Worm (Caenorhabditis elegans) whole organism, L1 larva: ENCODE results near the gene rnp-4.
A peak's percentile ranks its signal among the peaks of the same experiment; 100 is the strongest.

Experiments used
- C16A3.4 ChIP-seq: fragments of 150-350 bp; optimal IDR thresholded peaks from 2 replicates; lab custom pipeline; 2014; ENCODE audit warnings: missing biosample characterization, missing genetic modification characterization
- F16B12.6 ChIP-seq: fragments of 150-350 bp; optimal IDR thresholded peaks from 2 replicates; lab custom pipeline; 2014; ENCODE audit warnings: missing biosample characterization, missing genetic modification characterization
- Y116A8C.19 ChIP-seq: sonication (generic microtip); optimal IDR thresholded peaks from 2 replicates; lab custom pipeline; 2016; ENCODE audit warnings: missing compliant biosample characterization, missing genetic modification characterization, borderline replicate concordance
- aha-1 ChIP-seq: fragments of 150-350 bp; optimal IDR thresholded peaks from 2 replicates; lab custom pipeline; 2014; ENCODE audit warnings: missing biosample characterization, missing genetic modification characterization
- alr-1 ChIP-seq: fragments of 200-800 bp; sonication (Bioruptor generic); optimal IDR thresholded peaks from 2 replicates; lab custom pipeline; 2018; ENCODE audit warnings: borderline replicate concordance, mild to moderate bottlenecking, missing genetic modification characterization, missing compliant biosample characterization
- ama-1 ChIP-seq: fragments of 150-350 bp; optimal IDR thresholded peaks from 2 replicates; lab custom pipeline; 2014
- blmp-1 ChIP-seq: fragments of 150-350 bp; optimal IDR thresholded peaks from 2 replicates; lab custom pipeline; 2014; ENCODE audit warnings: missing biosample characterization, missing genetic modification characterization
- ceh-82 ChIP-seq, 3 experiments: fragments of 150-350 bp in 1 of 3; sonication (generic microtip) in 2 of 3; optimal IDR thresholded peaks; 2 replicates each; lab custom pipeline; 2014 to 2017; ENCODE audit warnings: missing biosample characterization in 3 of 3, missing genetic modification characterization in 3 of 3
- ceh-90 ChIP-seq: sonication (generic microtip); optimal IDR thresholded peaks from 2 replicates; lab custom pipeline; 2016; ENCODE audit warnings: missing genetic modification characterization, missing compliant biosample characterization
- dsc-1 ChIP-seq: sonication (generic microtip); optimal IDR thresholded peaks from 2 replicates; lab custom pipeline; 2016; ENCODE audit warnings: mild to moderate bottlenecking, missing genetic modification characterization, missing compliant biosample characterization
- efl-1 ChIP-seq, 4 experiments: fragments of 150-350 bp; optimal IDR thresholded peaks in 3 of 4; peaks in 1 of 4; 1 replicate in 1 of 4; 2 replicates in 3 of 4; lab custom pipeline; 2014; ENCODE audit warnings: missing biosample characterization in 2 of 4, missing genetic modification characterization in 2 of 4, missing genetic modification reagents in 2 of 4
- efl-3 ChIP-seq: fragments of 200-800 bp; sonication (Bioruptor generic); optimal IDR thresholded peaks from 2 replicates; lab custom pipeline; 2018; ENCODE audit warnings: mild to moderate bottlenecking, missing genetic modification characterization, missing compliant biosample characterization
- egl-27 ChIP-seq, 2 experiments: fragments of 150-350 bp in 1 of 2; sonication (generic microtip); optimal IDR thresholded peaks; 3 replicates each; lab custom pipeline; 2017 to 2018; ENCODE audit warnings: missing biosample characterization in 2 of 2, missing genetic modification characterization in 2 of 2, missing genetic modification reagents in 2 of 2
- elt-3 ChIP-seq, 6 experiments: fragments of 150-350 bp in 1 of 6; sonication (generic microtip); optimal IDR thresholded peaks; 2 replicates each; lab custom pipeline; 2017 to 2018; ENCODE audit warnings: missing biosample characterization in 6 of 6, missing genetic modification characterization in 6 of 6, inconsistent platforms in 1 of 6
- ets-5 ChIP-seq: fragments of 200-800 bp; sonication (Bioruptor generic); IDR thresholded peaks from 2 replicates; pipeline ENCODE4 v1.3.6; 2022; ENCODE audit warnings: missing genetic modification characterization, missing compliant biosample characterization
- fkh-4 ChIP-seq: sonication (generic microtip); optimal IDR thresholded peaks from 2 replicates; lab custom pipeline; 2016; ENCODE audit warnings: missing compliant biosample characterization, missing genetic modification characterization, borderline replicate concordance
- fkh-8 ChIP-seq: sonication (generic microtip); optimal IDR thresholded peaks from 2 replicates; lab custom pipeline; 2016; ENCODE audit warnings: mild to moderate bottlenecking, missing genetic modification characterization, missing compliant biosample characterization
- fos-1 ChIP-seq: fragments of 150-350 bp; optimal IDR thresholded peaks from 2 replicates; lab custom pipeline; 2014; ENCODE audit warnings: missing biosample characterization, missing genetic modification characterization
- hlh-4 ChIP-seq: sonication (generic microtip); optimal IDR thresholded peaks from 2 replicates; lab custom pipeline; 2016; ENCODE audit warnings: mild to moderate bottlenecking, missing genetic modification characterization, missing compliant biosample characterization
- jun-1 ChIP-seq: fragments of 150-350 bp; optimal IDR thresholded peaks from 2 replicates; lab custom pipeline; 2014; ENCODE audit warnings: missing biosample characterization, missing genetic modification reagents, missing genetic modification characterization
- lin-13 ChIP-seq: fragments of 150-350 bp; optimal IDR thresholded peaks from 2 replicates; lab custom pipeline; 2014; ENCODE audit warnings: missing biosample characterization, missing genetic modification reagents, missing genetic modification characterization
- lin-14 ChIP-seq: fragments of 200-800 bp; sonication (Bioruptor generic); optimal IDR thresholded peaks from 2 replicates; lab custom pipeline; 2018; ENCODE audit warnings: mild to moderate bottlenecking, missing genetic modification characterization, moderate library complexity, missing compliant biosample characterization
- lin-15B ChIP-seq: fragments of 150-350 bp; sonication (generic microtip); optimal IDR thresholded peaks from 3 replicates; lab custom pipeline; 2014; ENCODE audit warnings: missing biosample characterization, missing genetic modification characterization
- lir-3 ChIP-seq: sonication (generic microtip); optimal IDR thresholded peaks from 2 replicates; lab custom pipeline; 2016; ENCODE audit warnings: mild to moderate bottlenecking, missing genetic modification characterization, moderate library complexity, missing compliant biosample characterization; ENCODE audit not compliant: poor library complexity
- lsy-2 ChIP-seq, 2 experiments: fragments of 150-350 bp; optimal IDR thresholded peaks; 2 replicates each; lab custom pipeline; 2014; ENCODE audit warnings: missing biosample characterization in 2 of 2, missing genetic modification characterization in 2 of 2
- mab-9 ChIP-seq: fragments of 200-800 bp; sonication (Bioruptor generic); IDR thresholded peaks from 2 replicates; pipeline ENCODE4 v1.3.6; 2022; ENCODE audit warnings: missing genetic modification reagents, missing genetic modification characterization, missing compliant biosample characterization
- nhr-12 ChIP-seq: sonication (generic microtip); optimal IDR thresholded peaks from 2 replicates; lab custom pipeline; 2017; ENCODE audit warnings: missing biosample characterization, missing genetic modification characterization
- nhr-19 ChIP-seq: fragments of 200-800 bp; sonication (Bioruptor generic); conservative IDR thresholded peaks from 2 replicates; pipeline ENCODE4 v1.3.6; 2022; ENCODE audit warnings: missing genetic modification characterization, missing compliant biosample characterization
- nhr-237 ChIP-seq: fragments of 150-350 bp; optimal IDR thresholded peaks from 2 replicates; lab custom pipeline; 2014; ENCODE audit warnings: missing biosample characterization, missing genetic modification characterization
- nhr-28 ChIP-seq: fragments of 150-350 bp; optimal IDR thresholded peaks from 2 replicates; lab custom pipeline; 2014; ENCODE audit warnings: missing biosample characterization, missing genetic modification characterization
- nhr-47 ChIP-seq: sonication (generic microtip); optimal IDR thresholded peaks from 2 replicates; lab custom pipeline; 2016; ENCODE audit warnings: mild to moderate bottlenecking, missing genetic modification characterization, moderate library complexity, missing compliant biosample characterization
- nhr-71 ChIP-seq: sonication (generic microtip); optimal IDR thresholded peaks from 2 replicates; lab custom pipeline; 2016; ENCODE audit warnings: mild to moderate bottlenecking, missing genetic modification characterization, moderate library complexity, missing compliant biosample characterization
- nhr-77 ChIP-seq: fragments of 150-350 bp; optimal IDR thresholded peaks from 2 replicates; lab custom pipeline; 2014; ENCODE audit warnings: missing biosample characterization, missing genetic modification characterization
- nhr-84 ChIP-seq: sonication (generic microtip); optimal IDR thresholded peaks from 2 replicates; lab custom pipeline; 2017; ENCODE audit warnings: missing biosample characterization, missing genetic modification characterization
- pag-3 ChIP-seq: sonication (generic microtip); optimal IDR thresholded peaks from 2 replicates; lab custom pipeline; 2017; ENCODE audit warnings: missing genetic modification characterization, mild to moderate bottlenecking, missing compliant biosample characterization, antibody characterized with exemption, borderline replicate concordance; ENCODE audit not compliant: insufficient read depth
- pqm-1 ChIP-seq: sonication (generic microtip); optimal IDR thresholded peaks from 3 replicates; lab custom pipeline; 2017; ENCODE audit warnings: missing biosample characterization, missing genetic modification characterization
- rnt-1 ChIP-seq: sonication (generic microtip); optimal IDR thresholded peaks from 2 replicates; lab custom pipeline; 2016; ENCODE audit warnings: mild to moderate bottlenecking, missing genetic modification characterization, moderate library complexity, missing compliant biosample characterization
- snpc-4 ChIP-seq: fragments of 150-350 bp; optimal IDR thresholded peaks from 2 replicates; lab custom pipeline; 2014; ENCODE audit warnings: missing biosample characterization, missing genetic modification characterization
- sptf-1 ChIP-seq: fragments of 150-350 bp; optimal IDR thresholded peaks from 2 replicates; lab custom pipeline; 2014; ENCODE audit warnings: missing biosample characterization, missing genetic modification characterization
- sup-37 ChIP-seq: fragments of 200-800 bp; sonication (Bioruptor generic); optimal IDR thresholded peaks from 2 replicates; lab custom pipeline; 2018; ENCODE audit warnings: mild to moderate bottlenecking, missing genetic modification characterization, missing compliant biosample characterization
- swsn-7 ChIP-seq: sonication (generic microtip); optimal IDR thresholded peaks from 2 replicates; lab custom pipeline; 2016; ENCODE audit warnings: missing genetic modification characterization, missing compliant biosample characterization
- unc-62 ChIP-seq: fragments of 150-350 bp; optimal IDR thresholded peaks from 2 replicates; lab custom pipeline; 2014; ENCODE audit warnings: missing biosample characterization, missing genetic modification reagents, missing genetic modification characterization
- unc-86 ChIP-seq: sonication (generic microtip); optimal IDR thresholded peaks from 2 replicates; lab custom pipeline; 2016; ENCODE audit warnings: missing genetic modification characterization, missing compliant biosample characterization
- unc-98 ChIP-seq: fragments of 200-800 bp; sonication (Bioruptor generic); IDR thresholded peaks from 2 replicates; pipeline ENCODE4 v1.3.6; 2022; ENCODE audit warnings: missing genetic modification characterization, missing compliant biosample characterization
- vab-15 ChIP-seq: sonication (generic microtip); optimal IDR thresholded peaks from 2 replicates; lab custom pipeline; 2017; ENCODE audit warnings: missing genotype, mild to moderate bottlenecking, missing genetic modification characterization, missing compliant biosample characterization
- zip-4 ChIP-seq: fragments of 200-800 bp; sonication (Bioruptor generic); optimal IDR thresholded peaks from 2 replicates; lab custom pipeline; 2018; ENCODE audit warnings: mild to moderate bottlenecking, missing genetic modification characterization, moderate library complexity, missing compliant biosample characterization
- ztf-4 ChIP-seq: fragments of 150-350 bp; optimal IDR thresholded peaks from 2 replicates; lab custom pipeline; 2014; ENCODE audit warnings: missing biosample characterization, missing genetic modification characterization

Gene rnp-4

ce11 chrIII:4412108-4413009 is 6.3 kb downstream of the rnp-4 start (continued):
- TF ChIP-seq hlh-4 (tag; lab: Kevin White, UChicago) (no peak), nhr-47 (tag; lab: Kevin White, UChicago) (peak; percentile 60), elt-3 (tag; optimal IDR thresholded peaks at IDR 0.05; lab: Kevin White, UChicago) (no peak), sup-37 (GFP tag; lab: Kevin White, UChicago) (no peak), snpc-4 (peak; percentile 31), nhr-237 (tag; lab: Kevin White, UChicago) (no peak), nhr-28 (tag; lab: Kevin White, UChicago) (no peak), F16B12.6 (tag; lab: Kevin White, UChicago) (peak; percentile 19), lsy-2 (tag; optimal IDR thresholded peaks at IDR 0.05; lab: Kevin White, UChicago) (peak; percentile 27 to 52), ama-1 (lab: Kevin White, UChicago) (no peak), ceh-82 (tag; optimal IDR thresholded peaks at IDR 0.05; lab: Kevin White, UChicago) (peak; percentile 2 to 35 (median 28)), nhr-71 (tag; lab: Kevin White, UChicago) (peak; percentile 92), blmp-1 (tag; lab: Kevin White, UChicago) (peak; percentile 19), lin-13 (GFP tag; lab: Kevin White, UChicago) (no peak), fkh-8 (tag; lab: Kevin White, UChicago) (no peak)

ce11 chrIII:4413099-4413498 is 7.0 kb downstream of the rnp-4 start, which contains the start of gene mpc-1:
Gene mpc-1, plus strand, starts transcription at chrIII:4413457.
- TF ChIP-seq ceh-90 (tag; lab: Kevin White, UChicago) (no peak), fkh-8 (tag; lab: Kevin White, UChicago) (no peak), efl-1 (optimal IDR thresholded peaks at IDR 0.05; lab: Kevin White, UChicago) (no peak), efl-1 (GFP tag; optimal IDR thresholded peaks at IDR 0.05 in 1 of 2; lab: Kevin White, UChicago) (no peak), nhr-84 (tag; lab: Kevin White, UChicago) (no peak), sptf-1 (tag; lab: Kevin White, UChicago) (no peak), jun-1 (tag; lab: Kevin White, UChicago) (no peak), ets-5 (GFP tag; lab: Robert Waterston, UW) (no peak), blmp-1 (tag; lab: Kevin White, UChicago) (peak; percentile 44), ama-1 (lab: Kevin White, UChicago) (no peak), alr-1 (tag; lab: Kevin White, UChicago) (no peak), unc-86 (tag; lab: Kevin White, UChicago) (no peak), pqm-1 (tag; lab: Kevin White, UChicago) (peak; percentile 53), dsc-1 (tag; lab: Kevin White, UChicago) (no peak), lin-14 (GFP tag; lab: Kevin White, UChicago) (peak; percentile 54), pag-3 (tag; lab: Kevin White, UChicago) (no peak), lir-3 (tag; lab: Kevin White, UChicago) (no peak), egl-27 (tag; optimal IDR thresholded peaks at IDR 0.05; lab: Kevin White, UChicago) (no peak), unc-62 (GFP tag; lab: Kevin White, UChicago) (no peak), zip-4 (GFP tag; lab: Kevin White, UChicago) (no peak), ztf-4 (tag; lab: Kevin White, UChicago) (no peak), rnt-1 (tag; lab: Kevin White, UChicago) (no peak), Y116A8C.19 (no peak), C16A3.4 (tag; lab: Kevin White, UChicago) (no peak), snpc-4 (no peak), vab-15 (tag; lab: Kevin White, UChicago) (no peak), nhr-19 (GFP tag; lab: Robert Waterston, UW) (0 out of 2 replicates have a peak, but pooled peaks have one; percentile 8), F16B12.6 (tag; lab: Kevin White, UChicago) (no peak), lin-15B (tag; lab: Kevin White, UChicago) (no peak), mab-9 (GFP tag; lab: Robert Waterston, UW) (no peak), swsn-7 (no peak), nhr-12 (tag; lab: Kevin White, UChicago) (no peak), nhr-77 (tag; lab: Kevin White, UChicago) (no peak), nhr-71 (tag; lab: Kevin White, UChicago) (peak; percentile 53), sup-37 (GFP tag; lab: Kevin White, UChicago) (no peak), fkh-4 (no peak), aha-1 (tag; lab: Kevin White, UChicago) (no peak), unc-98 (GFP tag; lab: Robert Waterston, UW) (no peak), efl-3 (no peak), fos-1 (no peak), ceh-82 (tag; optimal IDR thresholded peaks at IDR 0.05; lab: Kevin White, UChicago) (no peak), nhr-47 (tag; lab: Kevin White, UChicago) (no peak)
